Worm (Caenorhabditis elegans): ENCODE measurements around the gene W04G3.12.

ce11 chrX:11120808-11121207 is 44.2 kb upstream of the W04G3.12 start, which contains the start of gene R08B4.3:
- TF ChIP-seq tra-1 (GFP tag; IDR thresholded peaks at IDR 0.05) = no peak
- no peak for TF ChIP-seq ZK337.2 (GFP tag; IDR thresholded peaks at IDR 0.05)
- TF ChIP-seq nhr-76 (tag; optimal IDR thresholded peaks at IDR 0.05) = no peak
- no peak for TF ChIP-seq dmd-6 (GFP tag; IDR thresholded peaks at IDR 0.05)
- TF ChIP-seq zag-1 (tag; optimal IDR thresholded peaks at IDR 0.05) = no peak
- no peak for TF ChIP-seq jun-1 (tag; optimal IDR thresholded peaks at IDR 0.05)
- no peak for TF ChIP-seq unc-62 (GFP tag; optimal IDR thresholded peaks at IDR 0.05 in 1 of 2)
- TF ChIP-seq unc-62 (tag; optimal IDR thresholded peaks at IDR 0.05) = no peak
- TF ChIP-seq mep-1 (tag; optimal IDR thresholded peaks at IDR 0.05) = no peak
